Worm (Caenorhabditis elegans) whole organism, late embryonic: ENCODE data around the gene prx-19.
A peak's percentile ranks its signal among the peaks of the same experiment; 100 is the strongest.

Source experiments
- C08G9.2 ChIP-seq: sonication (generic microtip); optimal IDR thresholded peaks from 2 replicates; lab custom pipeline; 2016; ENCODE audit warnings: mild to moderate bottlenecking, missing genetic modification characterization, moderate library complexity, missing compliant biosample characterization
- F13H6.1 ChIP-seq: sonication (generic microtip); optimal IDR thresholded peaks from 2 replicates; lab custom pipeline; 2016; ENCODE audit warnings: missing genetic modification characterization, missing compliant biosample characterization
- K09A11.1 ChIP-seq: sonication (generic microtip); optimal IDR thresholded peaks from 2 replicates; lab custom pipeline; 2017; ENCODE audit warnings: antibody characterized with exemption, mild to moderate bottlenecking, missing genetic modification characterization, missing compliant biosample characterization; ENCODE audit not compliant: insufficient read depth
- ahr-1 ChIP-seq: sonication (generic microtip); optimal IDR thresholded peaks from 2 replicates; lab custom pipeline; 2016; ENCODE audit warnings: missing genetic modification characterization, missing compliant biosample characterization
- ama-1 ChIP-seq: fragments of 150-350 bp; optimal IDR thresholded peaks from 2 replicates; lab custom pipeline; 2014
- ceh-14 ChIP-seq: sonication (generic microtip); optimal IDR thresholded peaks from 2 replicates; lab custom pipeline; 2016; ENCODE audit warnings: missing genotype, missing genetic modification characterization, missing compliant biosample characterization
- ceh-18 ChIP-seq: sonication (generic microtip); optimal IDR thresholded peaks from 2 replicates; lab custom pipeline; 2016; ENCODE audit warnings: missing genetic modification characterization, missing compliant biosample characterization
- ceh-2 ChIP-seq: sonication (generic microtip); optimal IDR thresholded peaks from 2 replicates; lab custom pipeline; 2016; ENCODE audit warnings: missing genotype, missing genetic modification characterization, missing compliant biosample characterization
- ceh-24 ChIP-seq: sonication (generic microtip); optimal IDR thresholded peaks from 2 replicates; lab custom pipeline; 2016; ENCODE audit warnings: mild to moderate bottlenecking, missing genetic modification characterization, missing compliant biosample characterization
- ceh-30 ChIP-seq: fragments of 150-350 bp; optimal IDR thresholded peaks from 2 replicates; lab custom pipeline; 2014; ENCODE audit warnings: missing biosample characterization, missing genetic modification characterization
- ceh-31 ChIP-seq: sonication (generic microtip); optimal IDR thresholded peaks from 2 replicates; lab custom pipeline; 2016; ENCODE audit warnings: missing genetic modification characterization, missing compliant biosample characterization
- ceh-34 ChIP-seq: sonication (generic microtip); optimal IDR thresholded peaks from 2 replicates; lab custom pipeline; 2016; ENCODE audit warnings: mild to moderate bottlenecking, missing genetic modification characterization, missing compliant biosample characterization
- ceh-48 ChIP-seq: sonication (generic microtip); optimal IDR thresholded peaks from 2 replicates; lab custom pipeline; 2016; ENCODE audit warnings: missing genetic modification characterization, inconsistent platforms, missing compliant biosample characterization
- che-1 ChIP-seq: sonication (generic microtip); optimal IDR thresholded peaks from 2 replicates; lab custom pipeline; 2016; ENCODE audit warnings: mild to moderate bottlenecking, missing genetic modification characterization, missing compliant biosample characterization
- dmd-4 ChIP-seq: sonication (generic microtip); optimal IDR thresholded peaks from 2 replicates; lab custom pipeline; 2016; ENCODE audit warnings: borderline replicate concordance, missing genetic modification characterization, missing compliant biosample characterization
- dve-1 ChIP-seq: sonication (generic microtip); optimal IDR thresholded peaks from 2 replicates; lab custom pipeline; 2017; ENCODE audit warnings: antibody characterized with exemption, mild to moderate bottlenecking, missing genetic modification characterization, missing compliant biosample characterization
- elt-2 ChIP-seq: sonication (generic microtip); optimal IDR thresholded peaks from 2 replicates; lab custom pipeline; 2016; ENCODE audit warnings: missing genetic modification reagents, missing genetic modification characterization, missing compliant biosample characterization
- ets-4 ChIP-seq: sonication (generic microtip); optimal IDR thresholded peaks from 2 replicates; lab custom pipeline; 2016; ENCODE audit warnings: missing genetic modification characterization, missing compliant biosample characterization
- fkh-10 ChIP-seq: fragments of 150-350 bp; optimal IDR thresholded peaks from 2 replicates; lab custom pipeline; 2014; ENCODE audit warnings: missing biosample characterization, missing genetic modification reagents, missing genetic modification characterization
- fkh-6 ChIP-seq: sonication (generic microtip); optimal IDR thresholded peaks from 2 replicates; lab custom pipeline; 2016; ENCODE audit warnings: missing genetic modification characterization, missing compliant biosample characterization
- hlh-13 ChIP-seq: fragments of 200-800 bp; sonication (Bioruptor generic); optimal IDR thresholded peaks from 2 replicates; lab custom pipeline; 2018; ENCODE audit warnings: mild to moderate bottlenecking, missing genetic modification characterization, missing compliant biosample characterization
- hlh-30 ChIP-seq: sonication (generic microtip); optimal IDR thresholded peaks from 2 replicates; lab custom pipeline; 2017; ENCODE audit warnings: antibody characterized with exemption, missing genetic modification characterization, missing compliant biosample characterization; ENCODE audit not compliant: insufficient read depth
- hlh-6 ChIP-seq: sonication (generic microtip); optimal IDR thresholded peaks from 2 replicates; lab custom pipeline; 2016; ENCODE audit warnings: missing genotype, missing genetic modification characterization, missing compliant biosample characterization
- hlh-8 ChIP-seq: sonication (generic microtip); optimal IDR thresholded peaks from 2 replicates; lab custom pipeline; 2016; ENCODE audit warnings: missing genotype, missing genetic modification characterization, missing compliant biosample characterization
- lim-6 ChIP-seq: sonication (generic microtip); optimal IDR thresholded peaks from 2 replicates; lab custom pipeline; 2016; ENCODE audit warnings: missing genetic modification characterization, missing compliant biosample characterization
- madf-2 ChIP-seq: sonication (generic microtip); optimal IDR thresholded peaks from 2 replicates; lab custom pipeline; 2017; ENCODE audit warnings: missing genetic modification characterization, missing compliant biosample characterization
- mec-3 ChIP-seq: sonication (generic microtip); optimal IDR thresholded peaks from 2 replicates; lab custom pipeline; 2016; ENCODE audit warnings: borderline replicate concordance, missing genetic modification characterization, missing compliant biosample characterization
- nfya-1 ChIP-seq: sonication (generic microtip); optimal IDR thresholded peaks from 2 replicates; lab custom pipeline; 2017; ENCODE audit warnings: missing genetic modification characterization, mild to moderate bottlenecking, missing compliant biosample characterization, antibody characterized with exemption, moderate library complexity
- nhr-11 ChIP-seq: fragments of 150-350 bp; optimal IDR thresholded peaks from 2 replicates; lab custom pipeline; 2014; ENCODE audit warnings: missing biosample characterization, missing genetic modification characterization
- pag-3 ChIP-seq: sonication (generic microtip); optimal IDR thresholded peaks from 2 replicates; lab custom pipeline; 2016; ENCODE audit warnings: missing compliant biosample characterization, missing genetic modification characterization, borderline replicate concordance
- pat-9 ChIP-seq: fragments of 200-800 bp; sonication (Bioruptor generic); optimal IDR thresholded peaks from 2 replicates; lab custom pipeline; 2018; ENCODE audit warnings: mild to moderate bottlenecking, missing genetic modification characterization, moderate library complexity, missing compliant biosample characterization
- pha-2 ChIP-seq: sonication (generic microtip); optimal IDR thresholded peaks from 2 replicates; lab custom pipeline; 2017; ENCODE audit warnings: mild to moderate bottlenecking, missing genetic modification characterization, missing compliant biosample characterization
- pros-1 ChIP-seq: fragments of 150-350 bp; optimal IDR thresholded peaks from 2 replicates; lab custom pipeline; 2014; ENCODE audit warnings: missing biosample characterization, missing genetic modification reagents, missing genetic modification characterization
- ref-2 ChIP-seq: sonication (generic microtip); optimal IDR thresholded peaks from 2 replicates; lab custom pipeline; 2016; ENCODE audit warnings: missing genetic modification characterization, missing compliant biosample characterization
- rnt-1 ChIP-seq: sonication (generic microtip); optimal IDR thresholded peaks from 2 replicates; lab custom pipeline; 2016; ENCODE audit warnings: missing genetic modification characterization, missing compliant biosample characterization
- sdc-2 ChIP-seq: sonication (generic microtip); optimal IDR thresholded peaks from 2 replicates; lab custom pipeline; 2016; ENCODE audit warnings: missing genotype, missing genetic modification characterization, missing compliant biosample characterization
- sox-2 ChIP-seq: fragments of 200-800 bp; sonication (Bioruptor generic); IDR thresholded peaks from 2 replicates; pipeline ENCODE4 v1.3.6; 2022; ENCODE audit warnings: missing genetic modification reagents, missing genetic modification characterization, missing compliant biosample characterization
- syd-9 ChIP-seq: sonication (generic microtip); optimal IDR thresholded peaks from 2 replicates; lab custom pipeline; 2016; ENCODE audit warnings: mild to moderate bottlenecking, missing genetic modification characterization, moderate library complexity, missing compliant biosample characterization
- tbx-2 ChIP-seq: sonication (generic microtip); optimal IDR thresholded peaks from 2 replicates; lab custom pipeline; 2016; ENCODE audit warnings: missing genetic modification characterization, missing compliant biosample characterization
- tbx-7 ChIP-seq: sonication (generic microtip); optimal IDR thresholded peaks from 2 replicates; lab custom pipeline; 2016; ENCODE audit warnings: missing genotype, missing genetic modification characterization, missing compliant biosample characterization
- unc-3 ChIP-seq, 2 experiments: fragments of 200-800 bp in 1 of 2; sonication (Bioruptor generic) in 1 of 2; sonication (generic microtip) in 1 of 2; conservative IDR thresholded peaks in 1 of 2; optimal IDR thresholded peaks in 1 of 2; 2 replicates each; pipeline versions ENCODE4 v1.3.6 to Lab custom; 2016 to 2022; ENCODE audit warnings: missing compliant biosample characterization in 2 of 2, missing genetic modification characterization in 2 of 2, missing genetic modification reagents in 1 of 2
- unc-42 ChIP-seq: sonication (generic microtip); optimal IDR thresholded peaks from 2 replicates; lab custom pipeline; 2016; ENCODE audit warnings: missing genotype, missing genetic modification characterization, missing compliant biosample characterization
- unc-55 ChIP-seq: sonication (generic microtip); optimal IDR thresholded peaks from 2 replicates; lab custom pipeline; 2017; ENCODE audit warnings: missing biosample characterization, missing genetic modification reagents, missing genetic modification characterization
- unc-86 ChIP-seq: sonication (generic microtip); optimal IDR thresholded peaks from 2 replicates; lab custom pipeline; 2016; ENCODE audit warnings: missing genetic modification characterization, missing compliant biosample characterization
- zip-5 ChIP-seq: sonication (generic microtip); optimal IDR thresholded peaks from 2 replicates; lab custom pipeline; 2016; ENCODE audit warnings: missing genetic modification characterization, missing compliant biosample characterization

Gene prx-19

ce11 chrIII:8795595-8796141, 13.4 kb downstream of the prx-19 start:
- TF ChIP-seq tbx-2 (tag; lab: Kevin White, UChicago) = peak; percentile 95
- TF ChIP-seq lim-6 (tag; lab: Kevin White, UChicago) = peak; percentile 3
- TF ChIP-seq unc-55 (GFP tag; lab: Kevin White, UChicago) = peak; percentile 91
- TF ChIP-seq ceh-2 = peak; percentile 54
- peak; percentile 10 for TF ChIP-seq sdc-2 (tag; lab: Kevin White, UChicago)
- no peak for TF ChIP-seq unc-86 (tag; lab: Kevin White, UChicago)
- peak; percentile 25 for TF ChIP-seq ets-4 (tag; lab: Kevin White, UChicago)
- peak; percentile 6 for TF ChIP-seq dmd-4 (tag; lab: Kevin White, UChicago)
- no peak for TF ChIP-seq pag-3 (tag; lab: Kevin White, UChicago)
- TF ChIP-seq syd-9 (tag; lab: Kevin White, UChicago) = peak; percentile 73
- TF ChIP-seq ref-2 (tag; lab: Kevin White, UChicago) = peak; percentile 87
- peak; percentile 55 for TF ChIP-seq hlh-8
- no peak for TF ChIP-seq fkh-6 (tag; lab: Kevin White, UChicago)
- peak; percentile 92 for TF ChIP-seq ceh-31 (tag; lab: Kevin White, UChicago)
- peak; percentile 9 for TF ChIP-seq madf-2
- no peak for TF ChIP-seq fkh-10
- TF ChIP-seq C08G9.2 (tag; lab: Kevin White, UChicago) = peak; percentile 60
- TF ChIP-seq ceh-14 = peak; percentile 75
- peak; percentile 80 for TF ChIP-seq hlh-30 (tag; lab: Kevin White, UChicago)
- TF ChIP-seq ceh-48 (tag; lab: Kevin White, UChicago) = peak; percentile 67
- peak; percentile 28 for TF ChIP-seq hlh-6 (tag; lab: Kevin White, UChicago)
- TF ChIP-seq nfya-1 (tag; lab: Kevin White, UChicago) = peak; percentile 96
- peak; percentile 93 for TF ChIP-seq pros-1 (tag; lab: Kevin White, UChicago)
- TF ChIP-seq F13H6.1 (tag; lab: Kevin White, UChicago) = peak; percentile 83
- peak; percentile 60 for TF ChIP-seq ceh-30 (tag; lab: Kevin White, UChicago)
- TF ChIP-seq nhr-11 (tag; lab: Kevin White, UChicago) = no peak
- TF ChIP-seq ceh-34 = peak; percentile 93
- TF ChIP-seq tbx-7 = peak; percentile 17
- no peak for TF ChIP-seq mec-3 (tag; lab: Kevin White, UChicago)
- no peak for TF ChIP-seq unc-3 (GFP tag; conservative IDR thresholded peaks at IDR 0.05; lab: Robert Waterston, UW)
- peak; percentile 17 for TF ChIP-seq unc-3 (tag; optimal IDR thresholded peaks at IDR 0.05; lab: Kevin White, UChicago)
- no peak for TF ChIP-seq hlh-13 (GFP tag; lab: Kevin White, UChicago)
- peak; percentile 33 for TF ChIP-seq K09A11.1
- TF ChIP-seq elt-2 (tag; lab: Kevin White, UChicago) = peak; percentile 17
- TF ChIP-seq ahr-1 = no peak
- TF ChIP-seq ama-1 (lab: Kevin White, UChicago) = no peak
- TF ChIP-seq ceh-24 = no peak
- peak; percentile 10 for TF ChIP-seq che-1 (tag; lab: Kevin White, UChicago)
- TF ChIP-seq ceh-18 (tag; lab: Kevin White, UChicago) = peak; percentile 90
- peak; percentile 75 for TF ChIP-seq sox-2 (GFP tag; lab: Robert Waterston, UW)
- peak; percentile 90 for TF ChIP-seq dve-1 (tag; lab: Kevin White, UChicago)
- no peak for TF ChIP-seq pat-9
- TF ChIP-seq zip-5 (tag; lab: Kevin White, UChicago) = no peak
- TF ChIP-seq pha-2 (tag; lab: Kevin White, UChicago) = no peak
- peak; percentile 89 for TF ChIP-seq rnt-1 (tag; lab: Kevin White, UChicago)
- TF ChIP-seq unc-42 = peak; percentile 69
- TF ChIP-seq, all 69 proteins: peak for 32
